Fruit fly (Drosophila melanogaster): ENCODE data around the gene CG9109.

DNA sequence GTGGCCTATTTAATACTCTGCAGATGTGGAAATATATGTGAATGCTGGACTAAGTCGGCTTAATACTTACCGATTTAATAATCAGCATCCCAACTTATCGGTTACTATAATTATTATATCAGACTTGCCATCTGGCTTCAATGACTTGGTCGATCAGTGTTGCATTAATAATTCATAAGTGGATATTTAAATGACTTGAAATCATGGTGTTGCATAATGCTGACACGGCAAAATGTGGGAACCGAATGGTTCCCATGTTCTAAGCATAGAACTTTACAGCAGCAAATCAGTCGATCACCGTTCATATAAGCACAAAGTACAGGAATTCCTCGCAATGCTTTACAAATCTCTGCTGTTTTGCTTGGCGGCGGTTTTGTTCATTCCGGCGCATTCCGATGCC lies 26.0 kb upstream of the CG9109 start, which contains the start of gene CG34180:
- TF ChIP-seq CG8478 (optimal IDR thresholded peaks at IDR 0.05), result no peak
- no peak for TF ChIP-seq Dll (optimal IDR thresholded peaks at IDR 0.05)
- no peak for TF ChIP-seq usp (GFP tag; optimal IDR thresholded peaks at IDR 0.05)
- TF ChIP-seq pan (optimal IDR thresholded peaks at IDR 0.05), result no peak
- TF ChIP-seq psq (optimal IDR thresholded peaks at IDR 0.05), result no peak
- no peak for TF ChIP-seq EcR (GFP tag; optimal IDR thresholded peaks at IDR 0.05)

Data from whole organism.